Fruit fly (Drosophila melanogaster): Measurements from ENCODE around the gene tacc.
"Not testable (repeated sequence)": the region's sequence is repeated elsewhere in the genome, so short reads cannot be mapped to it uniquely, and the experiment has no call there.

Gene tacc

dm6 chr3R:4687207-4687606, 61.6 kb downstream of the tacc start:
- TF ChIP-seq sqz (GFP tag; optimal IDR thresholded peaks at IDR 0.05) = no peak
- TF ChIP-seq sna (GFP tag; IDR thresholded peaks at IDR 0.05; ENCODE audit: partially characterized antibody) = no peak
- TF ChIP-seq sd (tag; optimal IDR thresholded peaks at IDR 0.05) = peak; percentile 2
- peak; percentile 13 to 60 for TF ChIP-seq bsh (GFP tag; optimal IDR thresholded peaks at IDR 0.05)
- TF ChIP-seq Blimp-1 (GFP tag; optimal IDR thresholded peaks at IDR 0.05) = peak; percentile 14
- TF ChIP-seq CG1603 (tag; optimal IDR thresholded peaks at IDR 0.05) = peak; percentile 0
- TF ChIP-seq CG6854 (GFP tag; optimal IDR thresholded peaks at IDR 0.05) = no peak
- peak; percentile 84 for TF ChIP-seq sens (GFP tag)
- TF ChIP-seq Med (GFP tag) = peak; percentile 47
- TF ChIP-seq Drgx (GFP tag; IDR thresholded peaks at IDR 0.05) = peak; percentile 78

- TF ChIP-seq CG30431 (GFP tag; optimal IDR thresholded peaks at IDR 0.05) = peak; percentile 5
- TF ChIP-seq CTCF (GFP tag; optimal IDR thresholded peaks at IDR 0.05) = peak; percentile 91
- peak; percentile 29 for TF ChIP-seq CG1603 (tag; optimal IDR thresholded peaks at IDR 0.05)
- TF ChIP-seq Med (GFP tag) = peak; percentile 82
- TF ChIP-seq Hsf (GFP tag; optimal IDR thresholded peaks at IDR 0.05) = peak; percentile 3
- peak; percentile 90 for TF ChIP-seq CG8388 (GFP tag; optimal IDR thresholded peaks at IDR 0.05)
- peak in 1 of 2 experiments; percentile 45 for TF ChIP-seq tll (GFP tag; optimal IDR thresholded peaks at IDR 0.05)
- 0 out of 2 replicates have a peak, but pooled peaks have one; percentile 4 for TF ChIP-seq ap (GFP tag; IDR thresholded peaks at IDR 0.05)
- 0 out of 2 replicates have a peak, but pooled peaks have one; percentile 11 for TF ChIP-seq CG1024 (GFP tag; IDR thresholded peaks at IDR 0.05)
- TF ChIP-seq prd (optimal IDR thresholded peaks at IDR 0.05); CG8290 (GFP tag; optimal IDR thresholded peaks at IDR 0.05): not testable (repeated sequence)
- peak; percentile 41; the same call in 1 of the 3 replicates for TF ChIP-seq prd (GFP tag; IDR thresholded peaks at IDR 0.05)
- peak; percentile 37; the same call in 1 of the 3 replicates for TF ChIP-seq zfh1 (GFP tag; IDR thresholded peaks at IDR 0.05)
- 0 out of 3 replicates have a peak, but pooled peaks have one; percentile 13 for TF ChIP-seq H15 (GFP tag; IDR thresholded peaks at IDR 0.05)
- TF ChIP-seq CG8290 (tag; optimal IDR thresholded peaks at IDR 0.05) = peak in 1 of 2 experiments; percentile 39
- 0 out of 2 replicates have a peak, but pooled peaks have one; percentile 8 for TF ChIP-seq Xrp1 (GFP tag; IDR thresholded peaks at IDR 0.05)
- peak in 1 of 2 experiments; percentile 11 for TF ChIP-seq bsh (GFP tag; optimal IDR thresholded peaks at IDR 0.05)
- peak; percentile 4 for TF ChIP-seq CG2712 (tag; optimal IDR thresholded peaks at IDR 0.05)
- peak; percentile 25; the same call in 1 of the 2 replicates for TF ChIP-seq CG32532 (GFP tag; IDR thresholded peaks at IDR 0.05)
- TF ChIP-seq tin (GFP tag; optimal IDR thresholded peaks at IDR 0.05) = peak; percentile 16
- 0 out of 3 replicates have a peak, but pooled peaks have one; percentile 36 for TF ChIP-seq Mrtf (GFP tag; IDR thresholded peaks at IDR 0.05)
- TF ChIP-seq Ets65A (GFP tag) = peak; percentile 75
- peak; percentile 92 for TF ChIP-seq CG2199 (GFP tag; IDR thresholded peaks at IDR 0.05)
- TF ChIP-seq ind (GFP tag; optimal IDR thresholded peaks at IDR 0.05) = peak; percentile 1
- peak; percentile 1 for TF ChIP-seq pb (GFP tag; optimal IDR thresholded peaks at IDR 0.05)
Observed at dm6 chr3R:4684811-4685210, 64.0 kb downstream of the tacc start.

Measured in whole organism, embryonic.